Worm (Caenorhabditis elegans) whole organism, L1 larva: ENCODE results near the gene blos-2.
A peak's percentile ranks its signal among the peaks of the same experiment; 100 is the strongest.

Experiments used
- C04F5.9 ChIP-seq: sonication (generic microtip); optimal IDR thresholded peaks from 2 replicates; lab custom pipeline; 2016; ENCODE audit warnings: missing genetic modification characterization, missing compliant biosample characterization
- C34B4.2 ChIP-seq: sonication (generic microtip); optimal IDR thresholded peaks from 2 replicates; lab custom pipeline; 2017; ENCODE audit warnings: mild to moderate bottlenecking, missing genetic modification characterization, missing compliant biosample characterization
- aly-2 ChIP-seq: fragments of 150-350 bp; optimal IDR thresholded peaks from 2 replicates; lab custom pipeline; 2014; ENCODE audit warnings: missing biosample characterization, missing genetic modification characterization
- ceh-63 ChIP-seq: fragments of 200-800 bp; sonication (Bioruptor generic); optimal IDR thresholded peaks from 2 replicates; lab custom pipeline; 2018; ENCODE audit warnings: mild to moderate bottlenecking, missing genetic modification characterization, missing compliant biosample characterization
- ceh-8 ChIP-seq: fragments of 200-800 bp; sonication (Bioruptor generic); optimal IDR thresholded peaks from 2 replicates; lab custom pipeline; 2018; ENCODE audit warnings: mild to moderate bottlenecking, missing genetic modification characterization, moderate library complexity, missing compliant biosample characterization
- ceh-82 ChIP-seq, 3 experiments: fragments of 150-350 bp in 1 of 3; sonication (generic microtip) in 2 of 3; optimal IDR thresholded peaks; 2 replicates each; lab custom pipeline; 2014 to 2017; ENCODE audit warnings: missing biosample characterization in 3 of 3, missing genetic modification characterization in 3 of 3
- ceh-88 ChIP-seq: fragments of 200-800 bp; sonication (Bioruptor generic); IDR thresholded peaks from 2 replicates; pipeline ENCODE4 v1.3.6; 2022; ENCODE audit warnings: missing genetic modification characterization, missing compliant biosample characterization
- ces-1 ChIP-seq: fragments of 150-350 bp; optimal IDR thresholded peaks from 2 replicates; lab custom pipeline; 2014; ENCODE audit warnings: missing biosample characterization, missing genetic modification reagents, missing genetic modification characterization
- dpl-1 ChIP-seq, 3 experiments: fragments of 150-350 bp in 2 of 3; sonication (generic microtip) in 1 of 3; optimal IDR thresholded peaks; 2 replicates each; lab custom pipeline; 2014 to 2017; ENCODE audit warnings: missing biosample characterization in 3 of 3, missing genetic modification characterization in 3 of 3, missing genetic modification reagents in 3 of 3
- dsc-1 ChIP-seq: sonication (generic microtip); optimal IDR thresholded peaks from 2 replicates; lab custom pipeline; 2016; ENCODE audit warnings: mild to moderate bottlenecking, missing genetic modification characterization, missing compliant biosample characterization
- efl-1 ChIP-seq, 4 experiments: fragments of 150-350 bp; optimal IDR thresholded peaks in 3 of 4; peaks in 1 of 4; 1 replicate in 1 of 4; 2 replicates in 3 of 4; lab custom pipeline; 2014; ENCODE audit warnings: missing biosample characterization in 2 of 4, missing genetic modification characterization in 2 of 4, missing genetic modification reagents in 2 of 4
- egl-13 ChIP-seq: sonication (generic microtip); optimal IDR thresholded peaks from 2 replicates; lab custom pipeline; 2016; ENCODE audit warnings: missing genotype, missing genetic modification reagents, missing genetic modification characterization, missing compliant biosample characterization
- elt-2 ChIP-seq: sonication (generic microtip); optimal IDR thresholded peaks from 2 replicates; lab custom pipeline; 2016; ENCODE audit warnings: missing genetic modification characterization, mild to moderate bottlenecking, inconsistent platforms, missing compliant biosample characterization, missing genetic modification reagents
- elt-3 ChIP-seq, 6 experiments: fragments of 150-350 bp in 1 of 6; sonication (generic microtip); optimal IDR thresholded peaks; 2 replicates each; lab custom pipeline; 2017 to 2018; ENCODE audit warnings: missing biosample characterization in 6 of 6, missing genetic modification characterization in 6 of 6, inconsistent platforms in 1 of 6
- ets-5 ChIP-seq: fragments of 200-800 bp; sonication (Bioruptor generic); IDR thresholded peaks from 2 replicates; pipeline ENCODE4 v1.3.6; 2022; ENCODE audit warnings: missing genetic modification characterization, missing compliant biosample characterization
- fkh-10 ChIP-seq: sonication (generic microtip); optimal IDR thresholded peaks from 2 replicates; lab custom pipeline; 2017; ENCODE audit warnings: missing biosample characterization, missing genetic modification reagents, missing genetic modification characterization
- fkh-4 ChIP-seq: sonication (generic microtip); optimal IDR thresholded peaks from 2 replicates; lab custom pipeline; 2016; ENCODE audit warnings: missing compliant biosample characterization, missing genetic modification characterization, borderline replicate concordance
- fos-1 ChIP-seq: fragments of 150-350 bp; optimal IDR thresholded peaks from 2 replicates; lab custom pipeline; 2014; ENCODE audit warnings: missing biosample characterization, missing genetic modification characterization
- grh-1 ChIP-seq: fragments of 200-800 bp; sonication (Bioruptor generic); IDR thresholded peaks from 2 replicates; pipeline ENCODE4 v1.3.6; 2022; ENCODE audit warnings: missing genetic modification reagents, missing genetic modification characterization, missing compliant biosample characterization
- hlh-17 ChIP-seq: fragments of 200-800 bp; sonication (Bioruptor generic); optimal IDR thresholded peaks from 2 replicates; lab custom pipeline; 2018; ENCODE audit warnings: missing genetic modification characterization, mild to moderate bottlenecking, missing compliant biosample characterization, moderate library complexity, borderline replicate concordance
- hpl-2 ChIP-seq: fragments of 150-350 bp; optimal IDR thresholded peaks from 2 replicates; lab custom pipeline; 2014; ENCODE audit warnings: missing biosample characterization, missing genetic modification reagents, missing genetic modification characterization
- irx-1 ChIP-seq: sonication (generic microtip); optimal IDR thresholded peaks from 2 replicates; lab custom pipeline; 2016; ENCODE audit warnings: missing genetic modification characterization, missing compliant biosample characterization
- isw-1 ChIP-seq: fragments of 200-800 bp; sonication (Bioruptor generic); IDR thresholded peaks from 2 replicates; pipeline ENCODE4 v1.3.6; 2022; ENCODE audit warnings: missing genetic modification characterization, missing compliant biosample characterization
- jun-1 ChIP-seq: fragments of 150-350 bp; optimal IDR thresholded peaks from 2 replicates; lab custom pipeline; 2014; ENCODE audit warnings: missing biosample characterization, missing genetic modification reagents, missing genetic modification characterization
- lin-14 ChIP-seq: fragments of 200-800 bp; sonication (Bioruptor generic); optimal IDR thresholded peaks from 2 replicates; lab custom pipeline; 2018; ENCODE audit warnings: mild to moderate bottlenecking, missing genetic modification characterization, moderate library complexity, missing compliant biosample characterization
- lin-39 ChIP-seq: fragments of 150-350 bp; optimal IDR thresholded peaks from 2 replicates; lab custom pipeline; 2014; ENCODE audit warnings: missing biosample characterization, missing genetic modification reagents, missing genetic modification characterization
- lir-3 ChIP-seq: sonication (generic microtip); optimal IDR thresholded peaks from 2 replicates; lab custom pipeline; 2016; ENCODE audit warnings: mild to moderate bottlenecking, missing genetic modification characterization, moderate library complexity, missing compliant biosample characterization; ENCODE audit not compliant: poor library complexity
- mab-9 ChIP-seq: fragments of 200-800 bp; sonication (Bioruptor generic); IDR thresholded peaks from 2 replicates; pipeline ENCODE4 v1.3.6; 2022; ENCODE audit warnings: missing genetic modification reagents, missing genetic modification characterization, missing compliant biosample characterization
- mep-1 ChIP-seq: fragments of 150-350 bp; optimal IDR thresholded peaks from 2 replicates; lab custom pipeline; 2014; ENCODE audit warnings: missing biosample characterization, missing genetic modification characterization
- nhr-11 ChIP-seq: fragments of 150-350 bp; optimal IDR thresholded peaks from 2 replicates; lab custom pipeline; 2014; ENCODE audit warnings: missing biosample characterization, missing genetic modification characterization
- nhr-12 ChIP-seq: sonication (generic microtip); optimal IDR thresholded peaks from 2 replicates; lab custom pipeline; 2017; ENCODE audit warnings: missing biosample characterization, missing genetic modification characterization
- nhr-19 ChIP-seq: fragments of 200-800 bp; sonication (Bioruptor generic); conservative IDR thresholded peaks from 2 replicates; pipeline ENCODE4 v1.3.6; 2022; ENCODE audit warnings: missing genetic modification characterization, missing compliant biosample characterization
- nhr-20 ChIP-seq: sonication (generic microtip); optimal IDR thresholded peaks from 2 replicates; lab custom pipeline; 2016; ENCODE audit warnings: mild to moderate bottlenecking, missing genetic modification characterization, missing compliant biosample characterization
- nhr-237 ChIP-seq: fragments of 150-350 bp; optimal IDR thresholded peaks from 2 replicates; lab custom pipeline; 2014; ENCODE audit warnings: missing biosample characterization, missing genetic modification characterization
- nhr-28 ChIP-seq: fragments of 150-350 bp; optimal IDR thresholded peaks from 2 replicates; lab custom pipeline; 2014; ENCODE audit warnings: missing biosample characterization, missing genetic modification characterization
- nhr-77 ChIP-seq: fragments of 150-350 bp; optimal IDR thresholded peaks from 2 replicates; lab custom pipeline; 2014; ENCODE audit warnings: missing biosample characterization, missing genetic modification characterization
- nhr-84 ChIP-seq: sonication (generic microtip); optimal IDR thresholded peaks from 2 replicates; lab custom pipeline; 2017; ENCODE audit warnings: missing biosample characterization, missing genetic modification characterization
- pag-3 ChIP-seq: sonication (generic microtip); optimal IDR thresholded peaks from 2 replicates; lab custom pipeline; 2017; ENCODE audit warnings: missing genetic modification characterization, mild to moderate bottlenecking, missing compliant biosample characterization, antibody characterized with exemption, borderline replicate concordance; ENCODE audit not compliant: insufficient read depth
- pqm-1 ChIP-seq: sonication (generic microtip); optimal IDR thresholded peaks from 3 replicates; lab custom pipeline; 2017; ENCODE audit warnings: missing biosample characterization, missing genetic modification characterization
- rnt-1 ChIP-seq: sonication (generic microtip); optimal IDR thresholded peaks from 2 replicates; lab custom pipeline; 2016; ENCODE audit warnings: mild to moderate bottlenecking, missing genetic modification characterization, moderate library complexity, missing compliant biosample characterization
- skn-1 ChIP-seq: fragments of 150-350 bp; optimal IDR thresholded peaks from 2 replicates; lab custom pipeline; 2014; ENCODE audit warnings: missing biosample characterization, missing genetic modification characterization
- snpc-4 ChIP-seq: fragments of 150-350 bp; optimal IDR thresholded peaks from 2 replicates; lab custom pipeline; 2014; ENCODE audit warnings: missing biosample characterization, missing genetic modification characterization
- sox-4 ChIP-seq: sonication (generic microtip); optimal IDR thresholded peaks from 2 replicates; lab custom pipeline; 2016; ENCODE audit warnings: missing genetic modification characterization, missing compliant biosample characterization
- swsn-7 ChIP-seq: sonication (generic microtip); optimal IDR thresholded peaks from 2 replicates; lab custom pipeline; 2016; ENCODE audit warnings: missing genetic modification characterization, missing compliant biosample characterization
- tbx-2 ChIP-seq: sonication (generic microtip); optimal IDR thresholded peaks from 2 replicates; lab custom pipeline; 2016; ENCODE audit warnings: missing genetic modification characterization, missing compliant biosample characterization
- tlp-1 ChIP-seq: fragments of 150-350 bp; optimal IDR thresholded peaks from 2 replicates; lab custom pipeline; 2014; ENCODE audit warnings: missing biosample characterization, missing genetic modification characterization
- unc-30 ChIP-seq: sonication (generic microtip); optimal IDR thresholded peaks from 2 replicates; lab custom pipeline; 2017; ENCODE audit warnings: missing biosample characterization, missing genetic modification characterization
- unc-62 ChIP-seq: fragments of 150-350 bp; optimal IDR thresholded peaks from 2 replicates; lab custom pipeline; 2014; ENCODE audit warnings: missing biosample characterization, missing genetic modification reagents, missing genetic modification characterization
- unc-86 ChIP-seq: sonication (generic microtip); optimal IDR thresholded peaks from 2 replicates; lab custom pipeline; 2016; ENCODE audit warnings: missing genetic modification characterization, missing compliant biosample characterization
- xbp-1 ChIP-seq: sonication (generic microtip); optimal IDR thresholded peaks from 2 replicates; lab custom pipeline; 2016; ENCODE audit warnings: missing genetic modification characterization, missing compliant biosample characterization
- ztf-11 ChIP-seq, 2 experiments: sonication (generic microtip); optimal IDR thresholded peaks; 2 replicates each; lab custom pipeline; 2016 to 2017; ENCODE audit warnings: missing genetic modification characterization in 2 of 2, missing biosample characterization in 1 of 2, missing compliant biosample characterization in 1 of 2
- ztf-4 ChIP-seq: fragments of 150-350 bp; optimal IDR thresholded peaks from 2 replicates; lab custom pipeline; 2014; ENCODE audit warnings: missing biosample characterization, missing genetic modification characterization

The blos-2 gene

ce11 chrIV:6336748-6337147, 2.7 kb downstream of the blos-2 start (continued):
- TF ChIP-seq ztf-11 (tag; optimal IDR thresholded peaks at IDR 0.05; lab: Kevin White, UChicago) (peak in 1 of 2 experiments; percentile 95), nhr-20 (tag; lab: Kevin White, UChicago) (peak; percentile 99), egl-13 (peak; percentile 88), dpl-1 (GFP tag; optimal IDR thresholded peaks at IDR 0.05; lab: Kevin White, UChicago) (peak; percentile 74 to 80 (median 76)), nhr-12 (no peak), fos-1 (tag; lab: Kevin White, UChicago) (peak; percentile 46), snpc-4 (tag; lab: Kevin White, UChicago) (peak; percentile 84), irx-1 (peak; percentile 94), fkh-10 (GFP tag; lab: Kevin White, UChicago) (peak; percentile 54), grh-1 (GFP tag; lab: Robert Waterston, UW) (peak; percentile 90), nhr-84 (tag; lab: Kevin White, UChicago) (no peak), mab-9 (GFP tag; lab: Robert Waterston, UW) (peak; percentile 88), sox-4 (tag; lab: Kevin White, UChicago) (peak; percentile 87), isw-1 (peak; percentile 70), xbp-1 (tag; lab: Kevin White, UChicago) (peak; percentile 97), efl-1 (optimal IDR thresholded peaks at IDR 0.05; lab: Kevin White, UChicago) (peak; percentile 85 to 89), efl-1 (GFP tag; optimal IDR thresholded peaks at IDR 0.05 in 1 of 2; lab: Kevin White, UChicago) (peak; percentile 72 to 97), lin-39 (peak; percentile 94), tlp-1 (tag; lab: Kevin White, UChicago) (no peak), dsc-1 (tag; lab: Kevin White, UChicago) (peak; percentile 85), C04F5.9 (tag; lab: Kevin White, UChicago) (peak; percentile 83), hpl-2 (peak; percentile 74), skn-1 (tag; lab: Kevin White, UChicago) (peak; percentile 94), jun-1 (tag; lab: Kevin White, UChicago) (peak; percentile 90), ceh-88 (peak; percentile 85), unc-62 (GFP tag; lab: Kevin White, UChicago) (no peak), unc-86 (tag; lab: Kevin White, UChicago) (peak; percentile 92), ceh-82 (tag; optimal IDR thresholded peaks at IDR 0.05; lab: Kevin White, UChicago) (peak; percentile 6 to 81 (median 24)), rnt-1 (tag; lab: Kevin White, UChicago) (peak; percentile 88), unc-30 (tag; lab: Kevin White, UChicago) (no peak), lir-3 (tag; lab: Kevin White, UChicago) (peak; percentile 90), nhr-237 (peak; percentile 37), lin-14 (GFP tag; lab: Kevin White, UChicago) (peak; percentile 99), nhr-77 (tag; lab: Kevin White, UChicago) (peak; percentile 38), ceh-63 (GFP tag; lab: Kevin White, UChicago) (no peak), mep-1 (tag; lab: Kevin White, UChicago) (peak; percentile 99), hlh-17 (GFP tag; lab: Kevin White, UChicago) (no peak), tbx-2 (tag; lab: Kevin White, UChicago) (peak; percentile 97), ztf-4 (tag; lab: Kevin White, UChicago) (peak; percentile 98), nhr-28 (tag; lab: Kevin White, UChicago) (no peak), pag-3 (no peak), elt-3 (tag; optimal IDR thresholded peaks at IDR 0.05; lab: Kevin White, UChicago) (peak in 3 of 6 experiments; percentile 49 to 97 (median 92)), ces-1 (GFP tag; lab: Kevin White, UChicago) (no peak), nhr-11 (tag; lab: Kevin White, UChicago) (peak; percentile 73), aly-2 (no peak), nhr-19 (GFP tag; lab: Robert Waterston, UW) (peak; percentile 95), swsn-7 (peak; percentile 93), pqm-1 (tag; lab: Kevin White, UChicago) (no peak), ceh-8 (GFP tag; lab: Kevin White, UChicago) (peak; percentile 82), ets-5 (GFP tag; lab: Robert Waterston, UW) (no peak), elt-2 (tag; lab: Kevin White, UChicago) (peak; percentile 97), fkh-4 (tag; lab: Kevin White, UChicago) (peak; percentile 61), C34B4.2 (tag; lab: Kevin White, UChicago) (peak; percentile 15)
